Worm (Caenorhabditis elegans) whole organism, L1 larva: ENCODE measurements around the gene ZC8.6.

Experiments
- alr-1 ChIP-seq: fragments of 200-800 bp; sonication (Bioruptor generic); optimal IDR thresholded peaks from 2 replicates; lab custom pipeline; 2018; ENCODE audit warnings: borderline replicate concordance, mild to moderate bottlenecking, missing genetic modification characterization, missing compliant biosample characterization
- efl-1 ChIP-seq, 4 experiments: fragments of 150-350 bp; optimal IDR thresholded peaks in 3 of 4; peaks in 1 of 4; 1 replicate in 1 of 4; 2 replicates in 3 of 4; lab custom pipeline; 2014; ENCODE audit warnings: missing biosample characterization in 2 of 4, missing genetic modification characterization in 2 of 4, missing genetic modification reagents in 2 of 4
- elt-3 ChIP-seq, 6 experiments: fragments of 150-350 bp in 1 of 6; sonication (generic microtip); optimal IDR thresholded peaks; 2 replicates each; lab custom pipeline; 2017 to 2018; ENCODE audit warnings: missing biosample characterization in 6 of 6, missing genetic modification characterization in 6 of 6, inconsistent platforms in 1 of 6
- lsy-2 ChIP-seq, 2 experiments: fragments of 150-350 bp; optimal IDR thresholded peaks; 2 replicates each; lab custom pipeline; 2014; ENCODE audit warnings: missing biosample characterization in 2 of 2, missing genetic modification characterization in 2 of 2
- mep-1 ChIP-seq: fragments of 150-350 bp; optimal IDR thresholded peaks from 2 replicates; lab custom pipeline; 2014; ENCODE audit warnings: missing biosample characterization, missing genetic modification characterization
- nhr-77 ChIP-seq: fragments of 150-350 bp; optimal IDR thresholded peaks from 2 replicates; lab custom pipeline; 2014; ENCODE audit warnings: missing biosample characterization, missing genetic modification characterization
- unc-62 ChIP-seq: fragments of 150-350 bp; optimal IDR thresholded peaks from 2 replicates; lab custom pipeline; 2014; ENCODE audit warnings: missing biosample characterization, missing genetic modification reagents, missing genetic modification characterization

- TF ChIP-seq alr-1 (tag; lab: Kevin White, UChicago), result no peak
- no peak for TF ChIP-seq mep-1 (tag; lab: Kevin White, UChicago)
- TF ChIP-seq elt-3 (tag; optimal IDR thresholded peaks at IDR 0.05; lab: Kevin White, UChicago), result no peak
- TF ChIP-seq efl-1 (optimal IDR thresholded peaks at IDR 0.05; lab: Kevin White, UChicago), result no peak
- no peak for TF ChIP-seq efl-1 (GFP tag; optimal IDR thresholded peaks at IDR 0.05 in 1 of 2; lab: Kevin White, UChicago)
- TF ChIP-seq nhr-77 (tag; lab: Kevin White, UChicago), result no peak
- no peak for TF ChIP-seq lsy-2 (tag; optimal IDR thresholded peaks at IDR 0.05; lab: Kevin White, UChicago)
- TF ChIP-seq unc-62, result no peak
Measured at ce11 chrX:5043887-5044286, 46.5 kb upstream of the ZC8.6 start, which contains the start of gene Y64H9A.2.
